Worm (Caenorhabditis elegans): ENCODE measurements around the gene Y75B8A.13.

Y75B8A.13 gene

ce11 chrIII:12218078-12218477 lies 2.6 kb upstream of the Y75B8A.13 start:
- TF ChIP-seq aha-1 (tag) (peak; percentile 82), nhr-10 (tag; optimal IDR thresholded peaks at IDR 0.05) (no peak)

- TF ChIP-seq pqm-1 (tag; optimal IDR thresholded peaks at IDR 0.05) (no peak), nhr-28 (tag; optimal IDR thresholded peaks at IDR 0.05) (no peak), nhr-25 (tag; optimal IDR thresholded peaks at IDR 0.05; ENCODE audit: borderline replicate concordance, insufficient read depth) (no peak), duxl-1 (tag; optimal IDR thresholded peaks at IDR 0.05; ENCODE audit: poor library complexity) (no peak), nhr-48 (tag; optimal IDR thresholded peaks at IDR 0.05) (no peak), nhr-77 (tag; optimal IDR thresholded peaks at IDR 0.05) (no peak), aha-1 (tag) (peak; percentile 71), nhr-6 (tag; optimal IDR thresholded peaks at IDR 0.05) (no peak), set-16 (GFP tag; IDR thresholded peaks at IDR 0.05) (peak; percentile 71), unc-62 (GFP tag; optimal IDR thresholded peaks at IDR 0.05 in 1 of 2) (peak in 1 of 2 experiments; percentile 55), unc-62 (tag; optimal IDR thresholded peaks at IDR 0.05) (no peak), mxl-2 (GFP tag; conservative IDR thresholded peaks at IDR 0.05) (no peak), lin-13 (GFP tag; optimal IDR thresholded peaks at IDR 0.05) (no peak), ctbp-1 (GFP tag; IDR thresholded peaks at IDR 0.05) (no peak), gei-8 (GFP tag; optimal IDR thresholded peaks at IDR 0.05) (no peak), pha-4 (GFP tag; IDR thresholded peaks at IDR 0.05) (no peak), pha-4 (tag; optimal IDR thresholded peaks at IDR 0.05) (no peak), nhr-42 (GFP tag; IDR thresholded peaks at IDR 0.05) (no peak)
Measured at ce11 chrIII:12207574-12207973, 7.9 kb downstream of the Y75B8A.13 start.

ce11 chrIII:12205271-12205670 lies 10.2 kb downstream of the Y75B8A.13 start:
- TF ChIP-seq Y5F2A.4 (GFP tag; optimal IDR thresholded peaks at IDR 0.05) (no peak), D1046.2 (GFP tag; IDR thresholded peaks at IDR 0.05) (0 out of 2 replicates have a peak, but pooled peaks have one; percentile 49), set-16 (GFP tag; IDR thresholded peaks at IDR 0.05) (peak; percentile 59)

- TF ChIP-seq arid-1 (GFP tag; conservative IDR thresholded peaks at IDR 0.05) (no peak), aha-1 (tag) (peak; percentile 71)
Measured at ce11 chrIII:12202437-12202836, 13.1 kb downstream of the Y75B8A.13 start, which contains the start of gene osm-12. osm-12 (minus strand) TSS chrIII:12202537.

ce11 chrIII:12198135-12198534 lies 17.4 kb downstream of the Y75B8A.13 start:
- TF ChIP-seq mdl-1 (tag; optimal IDR thresholded peaks at IDR 0.05), result no peak
- no peak for TF ChIP-seq egl-43 (GFP tag; IDR thresholded peaks at IDR 0.05)
- TF ChIP-seq madf-5 (GFP tag; IDR thresholded peaks at IDR 0.05), result no peak
- TF ChIP-seq unc-39 (tag; optimal IDR thresholded peaks at IDR 0.05), result no peak

- peak in 1 of 2 experiments; percentile 84 for TF ChIP-seq unc-62 (GFP tag; optimal IDR thresholded peaks at IDR 0.05 in 1 of 2)
- TF ChIP-seq unc-62 (tag; optimal IDR thresholded peaks at IDR 0.05), result no peak
- TF ChIP-seq zfp-2 (tag; optimal IDR thresholded peaks at IDR 0.05), result no peak
Measured at ce11 chrIII:12195991-12196390, 19.5 kb downstream of the Y75B8A.13 start.

- TF ChIP-seq mxl-3 (GFP tag; optimal IDR thresholded peaks at IDR 0.05) (no peak), D1046.2 (GFP tag; IDR thresholded peaks at IDR 0.05) (no peak), lin-39 (tag; optimal IDR thresholded peaks at IDR 0.05) (no peak), ceh-82 (tag; optimal IDR thresholded peaks at IDR 0.05) (no peak), nhr-48 (tag; optimal IDR thresholded peaks at IDR 0.05) (no peak), ctbp-1 (GFP tag; IDR thresholded peaks at IDR 0.05) (no peak), lin-13 (GFP tag; optimal IDR thresholded peaks at IDR 0.05) (no peak), zfp-2 (tag; optimal IDR thresholded peaks at IDR 0.05) (no peak), nhr-25 (tag; optimal IDR thresholded peaks at IDR 0.05; ENCODE audit: borderline replicate concordance, insufficient read depth) (no peak), nhr-76 (tag; optimal IDR thresholded peaks at IDR 0.05) (no peak), rbr-2 (tag; optimal IDR thresholded peaks at IDR 0.05) (no peak), tag-97 (GFP tag; IDR thresholded peaks at IDR 0.05) (no peak), Y75B8A.6 (GFP tag; IDR thresholded peaks at IDR 0.05) (no peak), ZK337.2 (GFP tag; IDR thresholded peaks at IDR 0.05) (no peak), duxl-1 (tag; optimal IDR thresholded peaks at IDR 0.05; ENCODE audit: poor library complexity) (no peak), ceh-62 (tag; optimal IDR thresholded peaks at IDR 0.05) (no peak), unc-62 (GFP tag; optimal IDR thresholded peaks at IDR 0.05 in 1 of 2) (no peak), unc-62 (tag; optimal IDR thresholded peaks at IDR 0.05) (no peak), lsy-2 (tag; optimal IDR thresholded peaks at IDR 0.05) (no peak), nhr-11 (tag; optimal IDR thresholded peaks at IDR 0.05) (no peak)
Measured at ce11 chrIII:12194190-12194589, 21.3 kb downstream of the Y75B8A.13 start, which contains the start of gene Y75B8A.44. Y75B8A.44 (plus strand) TSS chrIII:12194490.

All from whole organism, L4 larva.